Worm (Caenorhabditis elegans) whole organism, L2 larva: Measurements from ENCODE around the gene lpr-6.

Source experiments
- ama-1 ChIP-seq: fragments of 150-350 bp; optimal IDR thresholded peaks from 2 replicates; lab custom pipeline; 2018; ENCODE audit warnings: inconsistent platforms
- egl-27 ChIP-seq: sonication (generic microtip); optimal IDR thresholded peaks from 3 replicates; lab custom pipeline; 2017; ENCODE audit warnings: missing biosample characterization, missing genetic modification reagents, missing genetic modification characterization
- lin-39 ChIP-seq: fragments of 150-350 bp; optimal IDR thresholded peaks from 2 replicates; lab custom pipeline; 2014; ENCODE audit warnings: missing biosample characterization, missing genetic modification reagents, missing genetic modification characterization
- lsy-2 ChIP-seq, 2 experiments: fragments of 150-350 bp in 1 of 2; sonication (generic microtip) in 1 of 2; optimal IDR thresholded peaks; 2 replicates each; lab custom pipeline; 2014 to 2017; ENCODE audit warnings: missing biosample characterization in 2 of 2, missing genetic modification characterization in 2 of 2
- mdl-1 ChIP-seq, 2 experiments: fragments of 150-350 bp in 1 of 2; sonication (generic microtip) in 1 of 2; optimal IDR thresholded peaks; 2 replicates each; lab custom pipeline; 2017; ENCODE audit warnings: missing biosample characterization in 2 of 2, missing genetic modification characterization in 2 of 2
- nhr-21 ChIP-seq: fragments of 150-350 bp; optimal IDR thresholded peaks from 2 replicates; lab custom pipeline; 2014; ENCODE audit warnings: missing biosample characterization, missing genetic modification characterization
- nhr-237 ChIP-seq: fragments of 150-350 bp; optimal IDR thresholded peaks from 2 replicates; lab custom pipeline; 2014; ENCODE audit warnings: missing biosample characterization, missing genetic modification characterization
- nhr-25 ChIP-seq: fragments of 150-350 bp; sonication (generic microtip); optimal IDR thresholded peaks from 3 replicates; lab custom pipeline; 2014; ENCODE audit warnings: missing biosample characterization, missing genetic modification characterization
- skn-1 ChIP-seq: sonication (generic microtip); optimal IDR thresholded peaks from 2 replicates; lab custom pipeline; 2017; ENCODE audit warnings: missing biosample characterization, missing genetic modification characterization
- snpc-4 ChIP-seq: fragments of 150-350 bp; optimal IDR thresholded peaks from 2 replicates; lab custom pipeline; 2014; ENCODE audit warnings: missing biosample characterization, missing genetic modification characterization
- zag-1 ChIP-seq: fragments of 150-350 bp; optimal IDR thresholded peaks from 2 replicates; lab custom pipeline; 2014; ENCODE audit warnings: missing biosample characterization, missing genetic modification characterization
- ztf-11 ChIP-seq: sonication (generic microtip); optimal IDR thresholded peaks from 2 replicates; lab custom pipeline; 2017; ENCODE audit warnings: missing biosample characterization, missing genetic modification characterization
- ztf-4 ChIP-seq: fragments of 150-350 bp; optimal IDR thresholded peaks from 2 replicates; lab custom pipeline; 2014; ENCODE audit warnings: missing biosample characterization, missing genetic modification characterization

ce11 chrX:11059744-11060143, at the start of gene lpr-6:
- TF ChIP-seq nhr-25 = no peak
- TF ChIP-seq nhr-237 (tag; lab: Kevin White, UChicago) = no peak
- TF ChIP-seq zag-1 = no peak
- TF ChIP-seq ztf-11 (tag; lab: Kevin White, UChicago) = no peak
- no peak for TF ChIP-seq skn-1 (tag; lab: Kevin White, UChicago)
- TF ChIP-seq mdl-1 (tag; optimal IDR thresholded peaks at IDR 0.05; lab: Kevin White, UChicago) = no peak
- TF ChIP-seq lin-39 = no peak
- TF ChIP-seq egl-27 (tag; lab: Kevin White, UChicago) = no peak
- TF ChIP-seq ztf-4 (tag; lab: Kevin White, UChicago) = no peak
- TF ChIP-seq lsy-2 (tag; optimal IDR thresholded peaks at IDR 0.05; lab: Kevin White, UChicago) = no peak
- TF ChIP-seq nhr-21 (tag; lab: Kevin White, UChicago) = peak; percentile 77
- TF ChIP-seq ama-1 (lab: Kevin White, UChicago) = no peak
- no peak for TF ChIP-seq snpc-4 (tag; lab: Kevin White, UChicago)
